Worm (Caenorhabditis elegans) whole organism, L3 larva: ENCODE measurements around the gene tag-343.

Experiments
- aly-2 ChIP-seq: fragments of 150-350 bp; optimal IDR thresholded peaks from 2 replicates; lab custom pipeline; 2014; ENCODE audit warnings: missing biosample characterization, missing genetic modification characterization
- lin-15B ChIP-seq: fragments of 150-350 bp; optimal IDR thresholded peaks from 2 replicates; lab custom pipeline; 2014; ENCODE audit warnings: missing biosample characterization, missing genetic modification characterization
- lin-39 ChIP-seq: fragments of 150-350 bp; optimal IDR thresholded peaks from 2 replicates; lab custom pipeline; 2018; ENCODE audit warnings: missing biosample characterization, missing genetic modification reagents, missing genetic modification characterization
- nhr-25 ChIP-seq: sonication (generic microtip); optimal IDR thresholded peaks from 2 replicates; lab custom pipeline; 2017; ENCODE audit warnings: missing biosample characterization, missing genetic modification characterization
- pha-4 ChIP-seq: fragments of 150-350 bp; optimal IDR thresholded peaks from 2 replicates; lab custom pipeline; 2014; ENCODE audit warnings: missing biosample characterization, missing genetic modification reagents, missing genetic modification characterization
- tbx-2 ChIP-seq: sonication (generic microtip); optimal IDR thresholded peaks from 2 replicates; lab custom pipeline; 2016; ENCODE audit warnings: mild to moderate bottlenecking, missing genetic modification characterization, missing compliant biosample characterization
- unc-62 ChIP-seq: fragments of 150-350 bp; sonication (generic microtip); optimal IDR thresholded peaks from 4 replicates; lab custom pipeline; 2014; ENCODE audit warnings: missing biosample characterization, missing genetic modification reagents, missing genetic modification characterization
- ztf-11 ChIP-seq: fragments of 150-350 bp; optimal IDR thresholded peaks from 2 replicates; lab custom pipeline; 2014; ENCODE audit warnings: missing biosample characterization, missing genetic modification characterization

ce11 chrX:16674632-16675031, at the start of gene tag-343:
- TF ChIP-seq unc-62 (GFP tag; lab: Kevin White, UChicago) (no peak), nhr-25 (tag; lab: Kevin White, UChicago) (no peak), lin-39 (tag; lab: Kevin White, UChicago) (no peak), ztf-11 (no peak), pha-4 (tag; lab: Kevin White, UChicago) (no peak), tbx-2 (no peak), lin-15B (tag; lab: Kevin White, UChicago) (no peak), aly-2 (tag; lab: Kevin White, UChicago) (no peak)
